Worm (Caenorhabditis elegans): ENCODE measurements around the gene Y55F3BL.6.

DNA sequence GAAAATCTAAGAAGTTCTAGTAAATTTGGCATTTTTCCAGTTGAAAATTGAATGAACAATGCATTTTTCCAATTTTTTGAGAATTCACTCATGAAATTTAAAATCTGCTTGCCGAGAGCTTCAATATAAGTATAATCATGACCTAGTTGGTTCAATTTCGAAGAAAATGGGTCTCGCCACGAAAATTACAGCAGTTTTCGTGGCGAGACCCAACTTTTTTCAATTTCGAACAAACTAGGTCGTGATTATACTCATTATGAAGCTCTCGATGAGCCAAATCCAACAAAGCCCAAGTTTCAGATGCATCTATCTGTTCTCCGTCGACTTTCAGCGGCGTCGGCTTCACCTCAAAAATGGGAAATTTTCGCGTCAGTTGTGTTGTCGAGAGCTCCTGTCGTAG lies 6.4 kb downstream of the Y55F3BL.6 start, which contains the start of gene mrpl-46:
- TF ChIP-seq Y116A8C.19 (tag; optimal IDR thresholded peaks at IDR 0.05; ENCODE audit: borderline replicate concordance) (no peak), mep-1 (tag; optimal IDR thresholded peaks at IDR 0.05) (no peak)
